Fruit fly (Drosophila melanogaster) whole organism, pupa: Measurements from ENCODE around the gene CG43121.

ENCODE experiments used
- CG12605 ChIP-seq: fragments of 200-800 bp; sonication (Bioruptor generic); IDR thresholded peaks from 2 replicates; pipeline ENCODE4 v1.3.6; 2022; ENCODE audit warnings: missing biosample characterization, missing genetic modification characterization
- CG13204 ChIP-seq: fragments of 200-800 bp; sonication (Bioruptor generic); optimal IDR thresholded peaks from 2 replicates; lab custom pipeline; 2018; ENCODE audit warnings: missing biosample characterization, mild to moderate bottlenecking, missing genetic modification characterization, moderate library complexity
- EcR ChIP-seq: fragments of 200-800 bp; sonication (Bioruptor generic); optimal IDR thresholded peaks from 3 replicates; lab custom pipeline; 2019; ENCODE audit warnings: missing biosample characterization, missing genetic modification characterization, mild to moderate bottlenecking, moderate library complexity, missing genetic modification reagents
- Pif1B ChIP-seq: fragments of 200-800 bp; sonication (Bioruptor generic); optimal IDR thresholded peaks from 3 replicates; lab custom pipeline; 2016; ENCODE audit warnings: missing biosample characterization, missing genetic modification characterization

DNA sequence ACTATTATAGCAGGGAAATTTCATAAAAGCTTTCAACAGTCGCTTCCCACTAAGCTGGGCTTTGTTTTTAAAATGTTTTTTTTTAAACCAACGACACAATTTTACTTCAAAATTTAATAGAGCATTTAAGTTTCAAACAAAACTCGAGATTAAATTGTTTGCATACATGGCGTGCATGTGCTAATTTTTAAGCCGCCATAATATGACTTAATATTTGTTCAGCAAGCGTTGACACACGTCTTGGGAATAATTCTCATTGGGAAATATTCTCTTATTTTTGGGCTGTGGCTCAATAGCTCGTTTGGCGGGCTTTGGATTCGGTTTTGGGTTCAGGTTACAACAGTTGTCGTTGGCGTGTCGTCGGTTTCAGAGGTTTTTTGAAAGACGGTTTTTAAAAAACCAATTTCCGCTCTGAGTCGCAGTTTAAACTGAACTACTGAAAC lies 49.8 kb downstream of the CG43121 start, which contains the start of gene CG9628:
- TF ChIP-seq CG12605 (no peak), CG13204 (GFP tag; lab: Kevin White, UChicago) (no peak), EcR (GFP tag; lab: Kevin White, UChicago) (peak; percentile 41), Pif1B (GFP tag; lab: Kevin White, UChicago) (peak; percentile 55)
